Worm (Caenorhabditis elegans) whole organism, midembryonic: ENCODE data around the gene col-117.

Source experiments
- T22C8.4 ChIP-seq: fragments of 200-800 bp; sonication (Bioruptor generic); IDR thresholded peaks from 2 replicates; pipeline ENCODE4 v1.3.6; 2022; ENCODE audit warnings: missing genetic modification characterization, missing compliant biosample characterization
- cog-1 ChIP-seq: sonication (generic microtip); optimal IDR thresholded peaks from 2 replicates; lab custom pipeline; 2016; ENCODE audit warnings: missing genetic modification characterization, missing compliant biosample characterization
- flt-1 ChIP-seq: fragments of 200-800 bp; sonication (Bioruptor generic); IDR thresholded peaks from 2 replicates; pipeline ENCODE4 v1.3.6; 2022; ENCODE audit warnings: missing genetic modification characterization, missing compliant biosample characterization
- klf-2 ChIP-seq: fragments of 200-800 bp; sonication (Bioruptor generic); conservative IDR thresholded peaks from 2 replicates; pipeline ENCODE4 v1.3.6; 2022; ENCODE audit warnings: missing genetic modification reagents, missing genetic modification characterization, missing compliant biosample characterization
- med-1 ChIP-seq: sonication (generic microtip); optimal IDR thresholded peaks from 2 replicates; lab custom pipeline; 2017; ENCODE audit warnings: missing genetic modification characterization, mild to moderate bottlenecking, missing compliant biosample characterization, antibody characterized with exemption, missing genetic modification reagents; ENCODE audit not compliant: insufficient read depth
- ref-1 ChIP-seq: fragments of 200-800 bp; sonication (Bioruptor generic); conservative IDR thresholded peaks from 2 replicates; pipeline ENCODE4 v1.3.6; 2022; ENCODE audit warnings: missing genetic modification reagents, missing genetic modification characterization, missing compliant biosample characterization
- tab-1 ChIP-seq: fragments of 200-800 bp; sonication (Bioruptor generic); IDR thresholded peaks from 2 replicates; pipeline ENCODE4 v1.3.6; 2022; ENCODE audit warnings: missing genetic modification characterization, missing compliant biosample characterization
- ztf-23 ChIP-seq: fragments of 200-800 bp; sonication (Bioruptor generic); IDR thresholded peaks from 2 replicates; pipeline ENCODE4 v1.3.6; 2022; ENCODE audit warnings: missing genetic modification reagents, missing genetic modification characterization, missing compliant biosample characterization
- ztf-29 ChIP-seq: fragments of 200-800 bp; sonication (Bioruptor generic); IDR thresholded peaks from 2 replicates; pipeline ENCODE4 v1.3.6; 2022; ENCODE audit warnings: missing genetic modification reagents, missing genetic modification characterization, missing compliant biosample characterization

ce11 chrIV:8852194-8852593 is 28.2 kb upstream of the col-117 start, which contains the start of gene alp-1:
- TF ChIP-seq tab-1 (GFP tag; lab: Robert Waterston, UW) (no peak), cog-1 (no peak), ztf-23 (GFP tag; lab: Robert Waterston, UW) (no peak), flt-1 (no peak), T22C8.4 (GFP tag; lab: Robert Waterston, UW) (no peak), ref-1 (GFP tag; lab: Robert Waterston, UW) (no peak), med-1 (no peak), klf-2 (GFP tag; lab: Robert Waterston, UW) (no peak), ztf-29 (GFP tag; lab: Robert Waterston, UW) (no peak)
